Fruit fly (Drosophila melanogaster) whole organism, embryonic: ENCODE data around the gene CG31268.
A peak's percentile ranks its signal among the peaks of the same experiment; 100 is the strongest.

Experiments used
- B-H2 ChIP-seq: fragments of 200-800 bp; sonication (Bioruptor generic); optimal IDR thresholded peaks from 2 replicates; lab custom pipeline; 2018; ENCODE audit warnings: missing biosample characterization, mild to moderate bottlenecking, missing genetic modification characterization
- CG10321 ChIP-seq: fragments of 200-800 bp; sonication (Bioruptor generic); IDR thresholded peaks from 2 replicates; pipeline ENCODE4 v1.3.6; 2022; ENCODE audit warnings: missing biosample characterization, missing genetic modification characterization
- CG11093 ChIP-seq: fragments of 200-800 bp; sonication (Bioruptor generic); IDR thresholded peaks from 3 replicates; pipeline ENCODE4 v1.3.6; 2022; ENCODE audit warnings: missing biosample characterization, missing genetic modification characterization
- CG11247 ChIP-seq: fragments of 200-800 bp; sonication (Bioruptor generic); IDR thresholded peaks from 2 replicates; pipeline ENCODE4 v1.3.6; 2022; ENCODE audit warnings: missing biosample characterization, missing genetic modification characterization
- CG11398 ChIP-seq: fragments of 200-800 bp; sonication (Bioruptor generic); optimal IDR thresholded peaks from 2 replicates; lab custom pipeline; 2016; ENCODE audit warnings: missing biosample characterization, missing genetic modification characterization
- CG11695 ChIP-seq: fragments of 200-800 bp; sonication (Bioruptor generic); IDR thresholded peaks from 3 replicates; pipeline ENCODE4 v1.3.6; 2022; ENCODE audit warnings: missing biosample characterization, missing genetic modification characterization
- CG12071 ChIP-seq: fragments of 200-800 bp; sonication (Bioruptor generic); optimal IDR thresholded peaks from 3 replicates; lab custom pipeline; 2018; ENCODE audit warnings: missing biosample characterization, mild to moderate bottlenecking, missing genetic modification characterization
- CG12236 ChIP-seq: fragments of 200-800 bp; sonication (Bioruptor generic); optimal IDR thresholded peaks from 2 replicates; lab custom pipeline; 2016; ENCODE audit warnings: missing biosample characterization, missing genetic modification characterization
- CG13296 ChIP-seq: fragments of 200-800 bp; sonication (Bioruptor generic); optimal IDR thresholded peaks from 3 replicates; lab custom pipeline; 2018; ENCODE audit warnings: missing biosample characterization, mild to moderate bottlenecking, missing genetic modification characterization
- CG13894 ChIP-seq: fragments of 200-800 bp; sonication (Bioruptor generic); optimal IDR thresholded peaks from 3 replicates; lab custom pipeline; 2018; ENCODE audit warnings: missing biosample characterization, mild to moderate bottlenecking, missing genetic modification characterization, moderate library complexity
- CG14667 ChIP-seq: fragments of 200-800 bp; sonication (Bioruptor generic); IDR thresholded peaks from 2 replicates; pipeline ENCODE4 v1.3.6; 2022; ENCODE audit warnings: missing biosample characterization, missing genetic modification characterization
- CG17361 ChIP-seq: fragments of 200-800 bp; sonication (Bioruptor generic); IDR thresholded peaks from 3 replicates; pipeline ENCODE4 v1.3.6; 2022; ENCODE audit warnings: missing biosample characterization, missing genetic modification characterization
- CG18764 ChIP-seq: fragments of 200-800 bp; sonication (Bioruptor generic); optimal IDR thresholded peaks from 3 replicates; lab custom pipeline; 2016; ENCODE audit warnings: missing biosample characterization, missing genetic modification characterization
- CG2116 ChIP-seq: fragments of 200-800 bp; sonication (Bioruptor generic); optimal IDR thresholded peaks from 3 replicates; lab custom pipeline; 2018; ENCODE audit warnings: missing biosample characterization, mild to moderate bottlenecking, missing genetic modification characterization
- CG2129 ChIP-seq: fragments of 200-800 bp; sonication (Bioruptor generic); IDR thresholded peaks from 2 replicates; pipeline ENCODE4 v1.3.6; 2022; ENCODE audit warnings: missing biosample characterization, missing genetic modification characterization; ENCODE audit not compliant: partially characterized antibody
- CG2199 ChIP-seq: fragments of 200-800 bp; sonication (Bioruptor generic); IDR thresholded peaks from 3 replicates; pipeline ENCODE4 v1.3.6; 2022; ENCODE audit warnings: missing biosample characterization, missing genetic modification characterization
- CG30403 ChIP-seq: fragments of 200-800 bp; sonication (Bioruptor generic); optimal IDR thresholded peaks from 3 replicates; lab custom pipeline; 2016; ENCODE audit warnings: missing biosample characterization, missing genetic modification characterization
- CG3281 ChIP-seq: fragments of 200-800 bp; sonication (Bioruptor generic); optimal IDR thresholded peaks from 3 replicates; lab custom pipeline; 2017; ENCODE audit warnings: missing biosample characterization, mild to moderate bottlenecking, missing genetic modification characterization
- CG33557 ChIP-seq: fragments of 200-800 bp; sonication (Bioruptor generic); optimal IDR thresholded peaks from 2 replicates; lab custom pipeline; 2019; ENCODE audit warnings: missing biosample characterization, mild to moderate bottlenecking, missing genetic modification characterization, moderate library complexity
- CG3726 ChIP-seq: fragments of 200-800 bp; sonication (Bioruptor generic); IDR thresholded peaks from 3 replicates; pipeline ENCODE4, ENCODE4 v1.3.6; 2022; ENCODE audit warnings: missing biosample characterization, missing genetic modification characterization
- CG4707 ChIP-seq: fragments of 200-800 bp; sonication (Bioruptor generic); optimal IDR thresholded peaks from 2 replicates; lab custom pipeline; 2018; ENCODE audit warnings: missing biosample characterization, mild to moderate bottlenecking, missing genetic modification characterization, moderate library complexity
- CG6689 ChIP-seq: fragments of 200-800 bp; sonication (Bioruptor generic); IDR thresholded peaks from 2 replicates; pipeline ENCODE4 v1.3.6; 2022; ENCODE audit warnings: missing biosample characterization, missing genetic modification characterization
- CG7745 ChIP-seq: fragments of 200-800 bp; sonication (Bioruptor generic); optimal IDR thresholded peaks from 2 replicates; lab custom pipeline; 2018; ENCODE audit warnings: missing biosample characterization, mild to moderate bottlenecking, missing genetic modification characterization, moderate library complexity
- CG9609 ChIP-seq: fragments of 200-800 bp; sonication (Bioruptor generic); optimal IDR thresholded peaks from 3 replicates; lab custom pipeline; 2016; ENCODE audit warnings: missing biosample characterization, missing genetic modification characterization
- CrebB ChIP-seq: fragments of 200-800 bp; sonication (Bioruptor generic); optimal IDR thresholded peaks from 3 replicates; lab custom pipeline; 2018; ENCODE audit warnings: missing biosample characterization, mild to moderate bottlenecking, missing genetic modification characterization
- Dll ChIP-seq: fragments of 200-800 bp; sonication (Bioruptor generic); IDR thresholded peaks from 4 replicates; pipeline ENCODE4 v1.3.6; 2022; ENCODE audit warnings: missing biosample characterization, missing genetic modification characterization; ENCODE audit not compliant: partially characterized antibody
- Elba2 ChIP-seq: fragments of 200-800 bp; sonication (Bioruptor generic); optimal IDR thresholded peaks from 3 replicates; lab custom pipeline; 2016; ENCODE audit warnings: missing biosample characterization, missing genetic modification characterization
- H15 ChIP-seq: fragments of 200-800 bp; sonication (Bioruptor generic); IDR thresholded peaks from 3 replicates; pipeline ENCODE4 v1.3.6; 2022; ENCODE audit warnings: missing biosample characterization, missing genetic modification characterization
- HLHmδ ChIP-seq: fragments of 200-800 bp; sonication (Bioruptor generic); optimal IDR thresholded peaks from 2 replicates; lab custom pipeline; 2018; ENCODE audit warnings: missing biosample characterization, mild to moderate bottlenecking, missing genetic modification characterization, moderate library complexity
- Hand ChIP-seq: fragments of 200-800 bp; sonication (Bioruptor generic); optimal IDR thresholded peaks from 2 replicates; lab custom pipeline; 2017; ENCODE audit warnings: mild to moderate bottlenecking, missing biosample characterization, missing genetic modification reagents, missing genetic modification characterization
- HmgD ChIP-seq: fragments of 200-800 bp; sonication (Bioruptor generic); optimal IDR thresholded peaks from 3 replicates; lab custom pipeline; 2016; ENCODE audit warnings: missing biosample characterization, missing genetic modification characterization
- Nf-YA ChIP-seq: fragments of 200-800 bp; sonication (Bioruptor generic); IDR thresholded peaks from 2 replicates; pipeline ENCODE4 v1.3.6; 2022; ENCODE audit warnings: missing biosample characterization, missing genetic modification characterization
- Ptx1 ChIP-seq: fragments of 200-800 bp; sonication (Bioruptor generic); IDR thresholded peaks from 2 replicates; pipeline ENCODE4 v1.3.6; 2022; ENCODE audit warnings: missing biosample characterization, missing genetic modification characterization
- Rx ChIP-seq: fragments of 200-800 bp; sonication (Bioruptor generic); IDR thresholded peaks from 2 replicates; pipeline ENCODE4 v1.3.6; 2022; ENCODE audit warnings: missing biosample characterization, missing genetic modification characterization
- Six4 ChIP-seq: fragments of 200-800 bp; sonication (Bioruptor generic); optimal IDR thresholded peaks from 2 replicates; lab custom pipeline; 2016; ENCODE audit warnings: missing biosample characterization, missing genetic modification characterization
- Sox100B ChIP-seq: fragments of 200-800 bp; sonication (Bioruptor generic); optimal IDR thresholded peaks from 3 replicates; lab custom pipeline; 2018; ENCODE audit warnings: missing biosample characterization, mild to moderate bottlenecking, missing genetic modification characterization
- Stat92E ChIP-seq, 3 experiments: fragments of >200 bp in 2 of 3; fragments of 200-800 bp in 1 of 3; sonication (Bioruptor generic) in 1 of 3; optimal IDR thresholded peaks; 2 replicates each; lab custom pipeline; 2017 to 2019; ENCODE audit warnings: missing biosample characterization in 3 of 3, missing genetic modification characterization in 3 of 3, mild to moderate bottlenecking in 1 of 3, moderate library complexity in 1 of 3
- ato ChIP-seq: fragments of 200-800 bp; sonication (Bioruptor generic); IDR thresholded peaks from 2 replicates; pipeline ENCODE4 v1.3.6; 2022; ENCODE audit warnings: missing biosample characterization, missing genetic modification characterization; ENCODE audit not compliant: partially characterized antibody
- ci ChIP-seq: fragments of 200-800 bp; sonication (Bioruptor generic); IDR thresholded peaks from 3 replicates; pipeline ENCODE4 v1.3.6; 2022; ENCODE audit warnings: missing biosample characterization, missing genetic modification characterization
- croc ChIP-seq: fragments of 200-800 bp; sonication (Bioruptor generic); conservative IDR thresholded peaks from 3 replicates; pipeline ENCODE4 v1.3.6; 2022; ENCODE audit warnings: missing biosample characterization, missing genetic modification characterization
- fu2 ChIP-seq: fragments of 200-800 bp; sonication (Bioruptor generic); optimal IDR thresholded peaks from 2 replicates; lab custom pipeline; 2016; ENCODE audit warnings: missing biosample characterization, missing genetic modification characterization
- gsb-n ChIP-seq: fragments of 200-800 bp; sonication (Bioruptor generic); optimal IDR thresholded peaks from 3 replicates; lab custom pipeline; 2018; ENCODE audit warnings: missing biosample characterization, mild to moderate bottlenecking, missing genetic modification characterization
- hbn ChIP-seq: fragments of 200-800 bp; sonication (Bioruptor generic); IDR thresholded peaks from 2 replicates; pipeline ENCODE4 v1.3.6; 2022; ENCODE audit warnings: missing biosample characterization, missing genetic modification characterization; ENCODE audit not compliant: partially characterized antibody
- jigr1 ChIP-seq: fragments of 200-800 bp; sonication (Bioruptor generic); IDR thresholded peaks from 3 replicates; pipeline ENCODE4 v1.3.6; 2022; ENCODE audit warnings: missing biosample characterization, missing genetic modification characterization
- kah ChIP-seq: fragments of 200-800 bp; sonication (Bioruptor generic); optimal IDR thresholded peaks from 2 replicates; lab custom pipeline; 2018; ENCODE audit warnings: missing biosample characterization, mild to moderate bottlenecking, missing genetic modification characterization
- pita ChIP-seq: fragments of 200-800 bp; sonication (Bioruptor generic); optimal IDR thresholded peaks from 2 replicates; lab custom pipeline; 2017; ENCODE audit warnings: missing biosample characterization, mild to moderate bottlenecking, missing genetic modification characterization
- psq ChIP-seq: fragments of 200-800 bp; sonication (Bioruptor generic); optimal IDR thresholded peaks from 2 replicates; lab custom pipeline; 2017; ENCODE audit warnings: missing biosample characterization, missing genetic modification characterization
- salm ChIP-seq: fragments of 200-800 bp; sonication (Bioruptor generic); optimal IDR thresholded peaks from 2 replicates; lab custom pipeline; 2018; ENCODE audit warnings: missing biosample characterization, mild to moderate bottlenecking, missing genetic modification characterization
- unpg ChIP-seq: fragments of 200-800 bp; sonication (Bioruptor generic); optimal IDR thresholded peaks from 3 replicates; lab custom pipeline; 2018; ENCODE audit warnings: missing biosample characterization, mild to moderate bottlenecking, missing genetic modification characterization, moderate library complexity
- wor ChIP-seq: fragments of 200-800 bp; sonication (Bioruptor generic); IDR thresholded peaks from 2 replicates; pipeline ENCODE4 v1.3.6; 2022; ENCODE audit warnings: missing biosample characterization, missing genetic modification characterization
- yki ChIP-seq: fragments of >200 bp; optimal IDR thresholded peaks from 3 replicates; lab custom pipeline; 2018
- zfh1 ChIP-seq: fragments of 200-800 bp; sonication (Bioruptor generic); IDR thresholded peaks from 3 replicates; pipeline ENCODE4 v1.3.6; 2022; ENCODE audit warnings: missing biosample characterization, missing genetic modification characterization

Gene CG31268

dm6 chr3R:17003468-17003867 lies 28.1 kb upstream of the CG31268 start:
- TF ChIP-seq gsb-n (tag; lab: Kevin White, UChicago) (no peak), HLHmδ (GFP tag; lab: Kevin White, UChicago) (no peak), psq (no peak), Hand (GFP tag; lab: Kevin White, UChicago) (no peak), CG4707 (no peak), CG17361 (GFP tag; lab: Robert Waterston, UW) (no peak), ci (no peak), CG11398 (GFP tag; lab: Kevin White, UChicago) (no peak), CG33557 (no peak), croc (GFP tag; lab: Robert Waterston, UW) (no peak), CG2199 (GFP tag; lab: Robert Waterston, UW) (no peak), kah (no peak), Ptx1 (GFP tag; lab: Robert Waterston, UW) (no peak), Rx (GFP tag; lab: Robert Waterston, UW) (no peak), Dll (GFP tag; lab: Robert Waterston, UW) (no peak), CG2116 (no peak), ato (GFP tag; lab: Robert Waterston, UW) (no peak), CG9609 (GFP tag; lab: Kevin White, UChicago) (no peak), CG7745 (no peak), Six4 (GFP tag; lab: Kevin White, UChicago) (no peak)

dm6 chr3R:17007336-17007735 lies 24.3 kb upstream of the CG31268 start:
- no peak for TF ChIP-seq yki (lab: Kevin White, UChicago)
- peak; percentile 28 for TF ChIP-seq Sox100B
- TF ChIP-seq CG11695 (GFP tag; lab: Robert Waterston, UW): no peak
- no peak for TF ChIP-seq Elba2 (GFP tag; lab: Kevin White, UChicago)
- peak; percentile 53 for TF ChIP-seq CG13296 (GFP tag; lab: Kevin White, UChicago)
- no peak for TF ChIP-seq croc (GFP tag; lab: Robert Waterston, UW)
- no peak for TF ChIP-seq CG12236 (GFP tag; lab: Kevin White, UChicago)
- no peak for TF ChIP-seq CG2129 (GFP tag; lab: Robert Waterston, UW)
- TF ChIP-seq pita (GFP tag; lab: Kevin White, UChicago): no peak
- peak; percentile 36 for TF ChIP-seq CG3281 (GFP tag; lab: Kevin White, UChicago)
- no peak for TF ChIP-seq CG3726 (GFP tag; lab: Robert Waterston, UW)
- no peak for TF ChIP-seq HLHmδ (GFP tag; lab: Kevin White, UChicago)
- peak; percentile 64 for TF ChIP-seq CG12071 (GFP tag; lab: Kevin White, UChicago)
- TF ChIP-seq CG18764 (GFP tag; lab: Kevin White, UChicago): no peak
- peak; percentile 56 for TF ChIP-seq unpg (GFP tag; lab: Kevin White, UChicago)
- no peak for TF ChIP-seq Stat92E (GFP tag; optimal IDR thresholded peaks at IDR 0.05; lab: Kevin White, UChicago)
- TF ChIP-seq CG6689 (GFP tag; lab: Robert Waterston, UW): no peak
- no peak for TF ChIP-seq CG14667
- TF ChIP-seq CG30403 (GFP tag; lab: Kevin White, UChicago): no peak
- no peak for TF ChIP-seq H15 (GFP tag; lab: Robert Waterston, UW)
- TF ChIP-seq CG13894 (tag; lab: Kevin White, UChicago): peak; percentile 60
- no peak for TF ChIP-seq zfh1
- TF ChIP-seq hbn (GFP tag; lab: Robert Waterston, UW): no peak
- no peak for TF ChIP-seq HmgD (GFP tag; lab: Kevin White, UChicago)
- no peak for TF ChIP-seq CG11093 (GFP tag; lab: Robert Waterston, UW)
- TF ChIP-seq salm (tag; lab: Kevin White, UChicago): no peak
- TF ChIP-seq B-H2 (GFP tag; lab: Kevin White, UChicago): peak; percentile 26
- no peak for TF ChIP-seq CG10321 (GFP tag; lab: Robert Waterston, UW)
- TF ChIP-seq fu2 (GFP tag; lab: Kevin White, UChicago): no peak
- no peak for TF ChIP-seq Nf-YA
- no peak for TF ChIP-seq CG11247 (GFP tag; lab: Robert Waterston, UW)
- peak; percentile 22 for TF ChIP-seq CrebB (tag; lab: Kevin White, UChicago)
- no peak for TF ChIP-seq wor (GFP tag; lab: Robert Waterston, UW)
- no peak for TF ChIP-seq jigr1 (GFP tag; lab: Robert Waterston, UW)
